Worm (Caenorhabditis elegans) whole organism, L4 larva: ENCODE data around the gene srx-31.

Experiments used
- F10B5.3 ChIP-seq: sonication (generic microtip); optimal IDR thresholded peaks from 2 replicates; lab custom pipeline; 2016; ENCODE audit warnings: mild to moderate bottlenecking, missing genetic modification characterization, missing compliant biosample characterization
- F26F4.8 ChIP-seq: fragments of 200-800 bp; sonication (Bioruptor generic); conservative IDR thresholded peaks from 2 replicates; pipeline ENCODE4 v1.3.6; 2022; ENCODE audit warnings: missing genetic modification characterization, missing compliant biosample characterization
- F44E2.7 ChIP-seq: fragments of 200-800 bp; sonication (Bioruptor generic); IDR thresholded peaks from 2 replicates; pipeline ENCODE4 v2.1.2; 2022; ENCODE audit warnings: missing genetic modification characterization, missing compliant biosample characterization
- F49E8.2 ChIP-seq: sonication (generic microtip); optimal IDR thresholded peaks from 2 replicates; lab custom pipeline; 2016; ENCODE audit warnings: missing compliant biosample characterization, mild to moderate bottlenecking, missing genetic modification characterization, borderline replicate concordance
- R02D3.7 ChIP-seq: fragments of 150-350 bp; sonication (generic microtip); optimal IDR thresholded peaks from 3 replicates; lab custom pipeline; 2014; ENCODE audit warnings: missing biosample characterization, missing genetic modification characterization
- Y105C5A.15 ChIP-seq: fragments of 200-800 bp; sonication (Bioruptor generic); IDR thresholded peaks from 2 replicates; pipeline ENCODE4 v1.3.6; 2022; ENCODE audit warnings: missing genetic modification characterization, missing compliant biosample characterization
- Y75B8A.6 ChIP-seq: fragments of 200-800 bp; sonication (Bioruptor generic); IDR thresholded peaks from 2 replicates; pipeline ENCODE4 v1.3.6; 2022; ENCODE audit warnings: missing genetic modification reagents, missing genetic modification characterization, missing compliant biosample characterization
- ZK337.2 ChIP-seq: fragments of 200-800 bp; sonication (Bioruptor generic); IDR thresholded peaks from 2 replicates; pipeline ENCODE4 v1.3.6; 2022; ENCODE audit warnings: missing genetic modification reagents, missing genetic modification characterization, missing compliant biosample characterization
- aha-1 ChIP-seq: fragments of 150-350 bp; peaks from one replicate; lab custom pipeline; 2014; ENCODE audit warnings: missing biosample characterization, missing genetic modification characterization
- aly-2 ChIP-seq: sonication (generic microtip); optimal IDR thresholded peaks from 2 replicates; lab custom pipeline; 2018; ENCODE audit warnings: missing biosample characterization, missing genetic modification characterization
- ceh-62 ChIP-seq: sonication (generic microtip); optimal IDR thresholded peaks from 2 replicates; lab custom pipeline; 2017; ENCODE audit warnings: missing biosample characterization, missing genetic modification characterization
- ceh-82 ChIP-seq: sonication (generic microtip); optimal IDR thresholded peaks from 2 replicates; lab custom pipeline; 2017; ENCODE audit warnings: missing biosample characterization, missing genetic modification characterization
- cey-2 ChIP-seq: sonication (generic microtip); optimal IDR thresholded peaks from 3 replicates; lab custom pipeline; 2017; ENCODE audit warnings: missing genetic modification characterization, mild to moderate bottlenecking, missing compliant biosample characterization, antibody characterized with exemption, borderline replicate concordance; ENCODE audit not compliant: insufficient read depth
- ctbp-1 ChIP-seq: fragments of 200-800 bp; sonication (Bioruptor generic); IDR thresholded peaks from 2 replicates; pipeline ENCODE4 v1.3.6; 2022; ENCODE audit warnings: missing genetic modification reagents, missing genetic modification characterization, missing compliant biosample characterization
- daf-16 ChIP-seq, 3 experiments: sonication (generic microtip); optimal IDR thresholded peaks; 2 replicates each; lab custom pipeline; 2016 to 2017; ENCODE audit warnings: missing genetic modification characterization in 3 of 3, missing genetic modification reagents in 3 of 3, mild to moderate bottlenecking in 2 of 3, missing compliant biosample characterization in 2 of 3, missing biosample characterization in 1 of 3, moderate library complexity in 1 of 3
- daf-8 ChIP-seq: fragments of 200-800 bp; sonication (Bioruptor generic); IDR thresholded peaks from 2 replicates; pipeline ENCODE4 v1.3.6; 2022; ENCODE audit warnings: missing genetic modification characterization, missing compliant biosample characterization
- dmd-8 ChIP-seq: fragments of 200-800 bp; sonication (Bioruptor generic); IDR thresholded peaks from 2 replicates; pipeline ENCODE4 v1.3.6; 2022; ENCODE audit warnings: missing genetic modification characterization, missing compliant biosample characterization
- duxl-1 ChIP-seq: sonication (generic microtip); optimal IDR thresholded peaks from 2 replicates; lab custom pipeline; 2016; ENCODE audit warnings: mild to moderate bottlenecking, missing genetic modification characterization, moderate library complexity, missing compliant biosample characterization; ENCODE audit not compliant: poor library complexity
- egl-27 ChIP-seq: sonication (generic microtip); optimal IDR thresholded peaks from 3 replicates; lab custom pipeline; 2017; ENCODE audit warnings: missing biosample characterization, missing genetic modification reagents, missing genetic modification characterization
- egl-43 ChIP-seq: fragments of 200-800 bp; sonication (Bioruptor generic); IDR thresholded peaks from 2 replicates; pipeline ENCODE4 v1.3.6; 2022; ENCODE audit warnings: missing genetic modification reagents, missing genetic modification characterization, missing compliant biosample characterization
- fkh-10 ChIP-seq: fragments of 150-350 bp; optimal IDR thresholded peaks from 2 replicates; lab custom pipeline; 2014; ENCODE audit warnings: missing biosample characterization, missing genetic modification reagents, missing genetic modification characterization
- hif-1 ChIP-seq, 2 experiments: sonication (generic microtip); optimal IDR thresholded peaks; 2 replicates each; lab custom pipeline; 2016 to 2017; ENCODE audit warnings: missing compliant biosample characterization in 2 of 2, missing genetic modification characterization in 2 of 2, missing genetic modification reagents in 2 of 2, missing genotype in 2 of 2, mild to moderate bottlenecking in 1 of 2
- hlh-11 ChIP-seq: fragments of 200-800 bp; sonication (Bioruptor generic); optimal IDR thresholded peaks from 2 replicates; lab custom pipeline; 2018; ENCODE audit warnings: mild to moderate bottlenecking, missing genetic modification characterization, missing compliant biosample characterization
- hlh-30 ChIP-seq: sonication (generic microtip); optimal IDR thresholded peaks from 2 replicates; lab custom pipeline; 2017; ENCODE audit warnings: antibody characterized with exemption, mild to moderate bottlenecking, missing genetic modification characterization, missing compliant biosample characterization; ENCODE audit not compliant: insufficient read depth
- jun-1 ChIP-seq: fragments of 150-350 bp; optimal IDR thresholded peaks from 2 replicates; lab custom pipeline; 2014; ENCODE audit warnings: missing biosample characterization, missing genetic modification reagents, missing genetic modification characterization
- lin-13 ChIP-seq: fragments of 150-350 bp; optimal IDR thresholded peaks from 2 replicates; lab custom pipeline; 2014; ENCODE audit warnings: missing biosample characterization, missing genetic modification reagents, missing genetic modification characterization
- lin-39 ChIP-seq: fragments of 150-350 bp; optimal IDR thresholded peaks from 2 replicates; lab custom pipeline; 2014; ENCODE audit warnings: missing biosample characterization, missing genetic modification reagents, missing genetic modification characterization
- lir-3 ChIP-seq: sonication (generic microtip); optimal IDR thresholded peaks from 2 replicates; lab custom pipeline; 2016; ENCODE audit warnings: mild to moderate bottlenecking, missing genetic modification characterization, missing compliant biosample characterization
- lsy-2 ChIP-seq, 2 experiments: fragments of 150-350 bp in 1 of 2; sonication (generic microtip) in 1 of 2; optimal IDR thresholded peaks; 2 replicates each; lab custom pipeline; 2014 to 2017; ENCODE audit warnings: missing biosample characterization in 2 of 2, missing genetic modification characterization in 2 of 2
- madf-5 ChIP-seq, 2 experiments: fragments of 200-800 bp; sonication (Bioruptor generic); IDR thresholded peaks; 2 replicates each; pipeline ENCODE4 v1.3.6; 2022; ENCODE audit warnings: missing compliant biosample characterization in 2 of 2, missing genetic modification characterization in 2 of 2
- mep-1 ChIP-seq: fragments of 150-350 bp; sonication (generic microtip); optimal IDR thresholded peaks from 3 replicates; lab custom pipeline; 2014; ENCODE audit warnings: missing biosample characterization, missing genetic modification characterization
- nhr-102 ChIP-seq: sonication (generic microtip); optimal IDR thresholded peaks from 2 replicates; lab custom pipeline; 2016; ENCODE audit warnings: mild to moderate bottlenecking, missing genetic modification characterization, moderate library complexity, missing compliant biosample characterization
- nhr-11 ChIP-seq: fragments of 150-350 bp; optimal IDR thresholded peaks from 2 replicates; lab custom pipeline; 2014; ENCODE audit warnings: missing biosample characterization, missing genetic modification characterization
- nhr-237 ChIP-seq: sonication (generic microtip); optimal IDR thresholded peaks from 2 replicates; lab custom pipeline; 2017; ENCODE audit warnings: missing biosample characterization, missing genetic modification characterization
- nhr-41 ChIP-seq: fragments of 200-800 bp; sonication (Bioruptor generic); IDR thresholded peaks from 2 replicates; pipeline ENCODE4 v1.3.6; 2022; ENCODE audit warnings: missing genetic modification reagents, missing genetic modification characterization, missing compliant biosample characterization
- nhr-42 ChIP-seq: fragments of 200-800 bp; sonication (Bioruptor generic); IDR thresholded peaks from 2 replicates; pipeline ENCODE4 v1.3.6; 2022; ENCODE audit warnings: missing genetic modification characterization, missing compliant biosample characterization
- nhr-48 ChIP-seq: sonication (generic microtip); optimal IDR thresholded peaks from 2 replicates; lab custom pipeline; 2016; ENCODE audit warnings: mild to moderate bottlenecking, missing genetic modification characterization, missing compliant biosample characterization
- nhr-6 ChIP-seq: fragments of 150-350 bp; optimal IDR thresholded peaks from 2 replicates; lab custom pipeline; 2014; ENCODE audit warnings: missing biosample characterization, missing genetic modification characterization
- nhr-76 ChIP-seq: fragments of 150-350 bp; optimal IDR thresholded peaks from 2 replicates; lab custom pipeline; 2014; ENCODE audit warnings: missing biosample characterization, missing genetic modification characterization
- php-3 ChIP-seq: fragments of 200-800 bp; sonication (Bioruptor generic); IDR thresholded peaks from 2 replicates; pipeline ENCODE4 v1.3.6; 2022; ENCODE audit warnings: missing genetic modification reagents, missing genetic modification characterization, missing compliant biosample characterization
- set-16 ChIP-seq: fragments of 200-800 bp; sonication (Bioruptor generic); IDR thresholded peaks from 2 replicates; pipeline ENCODE4 v1.3.6; 2022; ENCODE audit warnings: missing genetic modification reagents, missing genetic modification characterization, missing compliant biosample characterization
- snpc-4 ChIP-seq: fragments of 150-350 bp; optimal IDR thresholded peaks from 2 replicates; lab custom pipeline; 2014; ENCODE audit warnings: missing biosample characterization, missing genetic modification characterization
- spr-1 ChIP-seq: sonication (generic microtip); optimal IDR thresholded peaks from 2 replicates; lab custom pipeline; 2016; ENCODE audit warnings: mild to moderate bottlenecking, missing genetic modification characterization, missing compliant biosample characterization
- unc-130 ChIP-seq: sonication (generic microtip); optimal IDR thresholded peaks from 2 replicates; lab custom pipeline; 2016; ENCODE audit warnings: missing genetic modification reagents, missing genetic modification characterization, missing compliant biosample characterization
- unc-62 ChIP-seq, 3 experiments: fragments of 150-350 bp in 1 of 3; sonication (generic microtip); optimal IDR thresholded peaks in 2 of 3; peaks in 1 of 3; 1 replicate in 1 of 3; 2 replicates in 2 of 3; lab custom pipeline; 2014 to 2017; ENCODE audit warnings: missing biosample characterization in 3 of 3, missing genetic modification characterization in 3 of 3, missing genetic modification reagents in 3 of 3, missing genotype in 1 of 3
- zag-1 ChIP-seq: fragments of 150-350 bp; optimal IDR thresholded peaks from 2 replicates; lab custom pipeline; 2014; ENCODE audit warnings: missing biosample characterization, missing genetic modification characterization
- zfp-3 ChIP-seq: fragments of 200-800 bp; sonication (Bioruptor generic); conservative IDR thresholded peaks from 2 replicates; pipeline ENCODE4 v1.3.6; 2022; ENCODE audit warnings: missing genetic modification reagents, missing genetic modification characterization, missing compliant biosample characterization
- zip-2 ChIP-seq: fragments of 150-350 bp; optimal IDR thresholded peaks from 2 replicates; lab custom pipeline; 2014; ENCODE audit warnings: missing biosample characterization, missing genetic modification characterization

The srx-31 gene

DNA sequence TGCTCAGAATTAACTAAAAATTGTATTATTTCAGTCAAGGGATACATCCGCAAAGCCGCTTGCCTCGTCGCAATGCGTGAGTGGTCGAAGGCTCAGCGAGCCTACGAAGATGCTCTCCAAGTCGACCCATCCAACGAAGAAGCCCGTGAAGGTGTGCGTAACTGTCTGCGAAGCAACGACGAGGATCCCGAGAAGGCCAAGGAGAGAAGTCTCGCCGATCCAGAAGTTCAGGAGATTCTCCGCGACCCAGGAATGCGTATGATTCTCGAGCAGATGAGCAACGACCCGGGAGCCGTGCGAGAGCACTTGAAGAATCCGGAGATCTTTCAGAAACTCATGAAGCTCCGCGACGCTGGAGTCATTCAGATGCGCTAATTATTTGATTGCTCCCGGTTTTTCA is 48.5 kb downstream of the srx-31 start:
- no peak for TF ChIP-seq ceh-82 (tag; lab: Kevin White, UChicago)
- no peak for TF ChIP-seq zip-2
- TF ChIP-seq ZK337.2 (GFP tag; lab: Robert Waterston, UW) = no peak
- TF ChIP-seq jun-1 (tag; lab: Kevin White, UChicago) = no peak
- TF ChIP-seq zag-1 (tag; lab: Kevin White, UChicago) = no peak
- TF ChIP-seq F10B5.3 (tag; lab: Kevin White, UChicago) = no peak
- no peak for TF ChIP-seq egl-43 (GFP tag; lab: Robert Waterston, UW)
- TF ChIP-seq hif-1 (tag; optimal IDR thresholded peaks at IDR 0.05; lab: Kevin White, UChicago) = no peak
- TF ChIP-seq unc-130 (GFP tag; lab: Kevin White, UChicago) = no peak
- no peak for TF ChIP-seq nhr-6 (tag; lab: Kevin White, UChicago)
- no peak for TF ChIP-seq zfp-3
- TF ChIP-seq set-16 (GFP tag; lab: Robert Waterston, UW) = peak; percentile 72
- 0 out of 4 replicates have a peak, but pooled peaks of 1 of the 2 experiments have one; percentile 30 for TF ChIP-seq madf-5 (GFP tag; IDR thresholded peaks at IDR 0.05; lab: Robert Waterston, UW)
- TF ChIP-seq Y105C5A.15 (GFP tag; lab: Robert Waterston, UW) = no peak
- TF ChIP-seq, all 104 proteins: peak for 2

DNA sequence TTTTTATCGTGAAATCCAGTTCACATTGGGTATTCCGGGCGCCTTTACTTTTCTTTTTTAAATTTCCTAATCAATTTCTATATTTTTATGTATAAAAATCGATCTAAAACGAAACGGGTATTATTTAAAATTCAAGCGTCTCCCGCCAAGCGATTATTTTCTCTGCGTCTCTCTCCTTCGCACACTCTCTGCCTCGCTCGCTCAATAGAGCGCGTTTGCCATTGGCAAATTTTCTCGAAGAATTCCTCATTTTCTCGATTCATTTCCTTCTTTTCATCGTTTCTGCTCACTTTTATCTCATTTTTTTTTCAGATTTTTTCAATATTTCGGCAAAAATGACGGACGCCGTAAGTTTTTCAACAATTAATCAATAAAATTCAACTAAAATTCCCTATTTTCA is 49.6 kb downstream of the srx-31 start, which contains the start of gene sti-1:
TSS of gene sti-1 (plus strand) at position 263 of the 400 bp plus-strand sequence.
- TF ChIP-seq ZK337.2 (GFP tag; lab: Robert Waterston, UW) (no peak), F49E8.2 (peak; percentile 26), php-3 (GFP tag; lab: Robert Waterston, UW) (no peak), nhr-48 (tag; lab: Kevin White, UChicago) (no peak), daf-8 (GFP tag; lab: Robert Waterston, UW) (no peak), lsy-2 (tag; optimal IDR thresholded peaks at IDR 0.05; lab: Kevin White, UChicago) (peak in 1 of 2 experiments; percentile 90), egl-27 (tag; lab: Kevin White, UChicago) (no peak), lin-13 (peak; percentile 70), Y75B8A.6 (GFP tag; lab: Robert Waterston, UW) (no peak), cey-2 (tag; lab: Kevin White, UChicago) (no peak), nhr-102 (tag; lab: Kevin White, UChicago) (peak; percentile 60), lir-3 (tag; lab: Kevin White, UChicago) (no peak), snpc-4 (tag; lab: Kevin White, UChicago) (no peak), aha-1 (tag; lab: Kevin White, UChicago) (peak; percentile 88), zfp-3 (0 out of 2 replicates have a peak, but pooled peaks have one; percentile 47), zip-2 (no peak), Y105C5A.15 (GFP tag; lab: Robert Waterston, UW) (no peak), mep-1 (tag; lab: Kevin White, UChicago) (peak; percentile 80), hif-1 (tag; optimal IDR thresholded peaks at IDR 0.05; lab: Kevin White, UChicago) (peak in 1 of 2 experiments; percentile 41), daf-16 (GFP tag; optimal IDR thresholded peaks at IDR 0.05; lab: Kevin White, UChicago) (no peak), daf-16 (tag; optimal IDR thresholded peaks at IDR 0.05; lab: Kevin White, UChicago) (peak; percentile 20), unc-130 (GFP tag; lab: Kevin White, UChicago) (no peak), aly-2 (no peak), F44E2.7 (GFP tag; lab: Robert Waterston, UW) (no peak), dmd-8 (no peak), ctbp-1 (GFP tag; lab: Robert Waterston, UW) (no peak), fkh-10 (GFP tag; lab: Kevin White, UChicago) (peak; percentile 35), spr-1 (peak; percentile 15), lin-39 (tag; lab: Kevin White, UChicago) (no peak), hlh-30 (tag; lab: Kevin White, UChicago) (peak; percentile 75), R02D3.7 (no peak), hlh-11 (tag; lab: Kevin White, UChicago) (peak; percentile 60), unc-62 (GFP tag; optimal IDR thresholded peaks at IDR 0.05 in 1 of 2; lab: Kevin White, UChicago) (no peak), unc-62 (tag; optimal IDR thresholded peaks at IDR 0.05; lab: Kevin White, UChicago) (no peak), nhr-42 (peak; percentile 69; the same call in 1 of the 2 replicates), nhr-76 (tag; lab: Kevin White, UChicago) (no peak), ceh-62 (tag; lab: Kevin White, UChicago) (no peak), nhr-11 (tag; lab: Kevin White, UChicago) (peak; percentile 66), F26F4.8 (GFP tag; lab: Robert Waterston, UW) (no peak), nhr-237 (tag; lab: Kevin White, UChicago) (no peak), duxl-1 (tag; lab: Kevin White, UChicago) (peak; percentile 81), nhr-41 (GFP tag; lab: Robert Waterston, UW) (no peak)
